Worm (Caenorhabditis elegans) whole organism, L3 larva: Measurements from ENCODE around the gene T25B9.3.

ENCODE experiments used
- ceh-9 ChIP-seq: sonication (generic microtip); optimal IDR thresholded peaks from 2 replicates; lab custom pipeline; 2018; ENCODE audit warnings: missing biosample characterization, missing genetic modification characterization
- fos-1 ChIP-seq: fragments of 150-350 bp; optimal IDR thresholded peaks from 2 replicates; lab custom pipeline; 2014; ENCODE audit warnings: missing biosample characterization, missing genetic modification characterization
- nhr-237 ChIP-seq: fragments of 150-350 bp; optimal IDR thresholded peaks from 2 replicates; lab custom pipeline; 2014; ENCODE audit warnings: missing biosample characterization, missing genetic modification characterization
- nhr-28 ChIP-seq: fragments of 150-350 bp; optimal IDR thresholded peaks from 2 replicates; lab custom pipeline; 2014; ENCODE audit warnings: missing biosample characterization, missing genetic modification characterization
- pha-4 ChIP-seq: fragments of 150-350 bp; optimal IDR thresholded peaks from 2 replicates; lab custom pipeline; 2014; ENCODE audit warnings: missing biosample characterization, missing genetic modification reagents, missing genetic modification characterization
- pqm-1 ChIP-seq: fragments of 150-350 bp; optimal IDR thresholded peaks from 2 replicates; lab custom pipeline; 2017; ENCODE audit warnings: missing biosample characterization, missing genetic modification characterization, inconsistent platforms
- unc-62 ChIP-seq: fragments of 150-350 bp; sonication (generic microtip); optimal IDR thresholded peaks from 4 replicates; lab custom pipeline; 2014; ENCODE audit warnings: missing biosample characterization, missing genetic modification reagents, missing genetic modification characterization

ce11 chrIV:10706090-10706489, 38.5 kb upstream of the T25B9.3 start, which contains the start of gene R102.6:
- TF ChIP-seq unc-62 (no peak), fos-1 (no peak), nhr-237 (tag; lab: Kevin White, UChicago) (no peak), pha-4 (tag; lab: Kevin White, UChicago) (no peak), ceh-9 (tag; lab: Kevin White, UChicago) (no peak), pqm-1 (tag; lab: Kevin White, UChicago) (no peak), nhr-28 (no peak)
